Fruit fly (Drosophila melanogaster) whole organism, embryonic: Measurements from ENCODE around the gene CG10738.

Experiments used
- CG1024 ChIP-seq: fragments of 200-800 bp; sonication (Bioruptor generic); IDR thresholded peaks from 2 replicates; pipeline ENCODE4 v1.3.6; 2022; ENCODE audit warnings: missing biosample characterization, missing genetic modification characterization
- CG10959 ChIP-seq: fragments of 200-800 bp; sonication (Bioruptor generic); IDR thresholded peaks from 2 replicates; pipeline ENCODE4 v1.3.6; 2022; ENCODE audit warnings: missing biosample characterization, missing genetic modification characterization
- CG10979 ChIP-seq: fragments of 200-800 bp; sonication (Bioruptor generic); optimal IDR thresholded peaks from 2 replicates; lab custom pipeline; 2018; ENCODE audit warnings: missing biosample characterization, mild to moderate bottlenecking, missing genetic modification characterization, moderate library complexity
- CG12104 ChIP-seq: fragments of 200-800 bp; sonication (Bioruptor generic); optimal IDR thresholded peaks from 3 replicates; lab custom pipeline; 2016; ENCODE audit warnings: missing biosample characterization, missing genetic modification characterization
- CG15601 ChIP-seq: fragments of 200-800 bp; sonication (Bioruptor generic); optimal IDR thresholded peaks from 3 replicates; lab custom pipeline; 2019; ENCODE audit warnings: missing biosample characterization, mild to moderate bottlenecking, missing genetic modification characterization, moderate library complexity
- CG17385 ChIP-seq: fragments of 200-800 bp; sonication (Bioruptor generic); optimal IDR thresholded peaks from 3 replicates; lab custom pipeline; 2018; ENCODE audit warnings: missing biosample characterization, mild to moderate bottlenecking, missing genetic modification characterization
- CG18599 ChIP-seq: fragments of 200-800 bp; sonication (Bioruptor generic); optimal IDR thresholded peaks from 3 replicates; lab custom pipeline; 2017; ENCODE audit warnings: missing biosample characterization, missing genetic modification characterization, mild to moderate bottlenecking, moderate library complexity, missing genetic modification reagents
- CG2116 ChIP-seq: fragments of 200-800 bp; sonication (Bioruptor generic); optimal IDR thresholded peaks from 3 replicates; lab custom pipeline; 2018; ENCODE audit warnings: missing biosample characterization, mild to moderate bottlenecking, missing genetic modification characterization
- CG2889 ChIP-seq: fragments of 200-800 bp; sonication (Bioruptor generic); IDR thresholded peaks from 3 replicates; pipeline ENCODE4 v1.3.6; 2022; ENCODE audit warnings: missing biosample characterization, missing genetic modification characterization
- CG31388 ChIP-seq: fragments of 200-800 bp; sonication (Bioruptor generic); optimal IDR thresholded peaks from 2 replicates; lab custom pipeline; 2016; ENCODE audit warnings: missing biosample characterization, missing genetic modification characterization
- CG32532 ChIP-seq: fragments of 200-800 bp; sonication (Bioruptor generic); IDR thresholded peaks from 2 replicates; pipeline ENCODE4 v1.3.6; 2022; ENCODE audit warnings: missing biosample characterization, missing genetic modification characterization
- CG42726 ChIP-seq: fragments of 200-800 bp; sonication (Bioruptor generic); IDR thresholded peaks from 2 replicates; pipeline ENCODE4 v1.3.6; 2022; ENCODE audit warnings: missing biosample characterization, missing genetic modification characterization; ENCODE audit not compliant: partially characterized antibody
- CG6175 ChIP-seq: fragments of 200-800 bp; sonication (Bioruptor generic); IDR thresholded peaks from 3 replicates; pipeline ENCODE4 v1.3.6; 2022; ENCODE audit warnings: missing biosample characterization, missing genetic modification characterization
- CG7357 ChIP-seq: fragments of 200-800 bp; sonication (Bioruptor generic); IDR thresholded peaks from 3 replicates; pipeline ENCODE4 v1.3.6; 2022; ENCODE audit warnings: missing biosample characterization, missing genetic modification characterization
- CG7963 ChIP-seq: fragments of 200-800 bp; sonication (Bioruptor generic); IDR thresholded peaks from 3 replicates; pipeline ENCODE4 v1.3.6; 2022; ENCODE audit warnings: missing biosample characterization, missing genetic modification characterization; ENCODE audit not compliant: partially characterized antibody
- CHES-1-like ChIP-seq: fragments of 200-800 bp; sonication (Bioruptor generic); optimal IDR thresholded peaks from 2 replicates; lab custom pipeline; 2016; ENCODE audit warnings: missing biosample characterization, missing genetic modification characterization
- Dad ChIP-seq: fragments of 200-800 bp; sonication (Bioruptor generic); optimal IDR thresholded peaks from 3 replicates; lab custom pipeline; 2016; ENCODE audit warnings: missing biosample characterization, missing genetic modification characterization
- Dbx ChIP-seq: fragments of 200-800 bp; sonication (Bioruptor generic); IDR thresholded peaks from 3 replicates; pipeline ENCODE4 v1.3.6; 2022; ENCODE audit warnings: missing biosample characterization, missing genetic modification characterization
- Ets65A ChIP-seq: fragments of 200-800 bp; sonication (Bioruptor generic); peaks from one replicate; lab custom pipeline; 2016; ENCODE audit warnings: missing biosample characterization, missing genetic modification characterization
- Gug ChIP-seq: fragments of 200-800 bp; sonication (Bioruptor generic); IDR thresholded peaks from 4 replicates; pipeline ENCODE4 v1.3.6; 2022; ENCODE audit warnings: missing biosample characterization, missing genetic modification characterization
- Hmr ChIP-seq: fragments of 200-800 bp; sonication (Bioruptor generic); optimal IDR thresholded peaks from 3 replicates; lab custom pipeline; 2017; ENCODE audit warnings: mild to moderate bottlenecking, missing biosample characterization, missing genetic modification reagents, missing genetic modification characterization
- Hr39 ChIP-seq: fragments of >200 bp; optimal IDR thresholded peaks from 2 replicates; lab custom pipeline; 2017
- Kr ChIP-seq: fragments of 200-800 bp; sonication (Bioruptor generic); optimal IDR thresholded peaks from 2 replicates; lab custom pipeline; 2017; ENCODE audit warnings: missing biosample characterization, mild to moderate bottlenecking, missing genetic modification characterization
- Mad ChIP-seq: fragments of 200-800 bp; sonication (Bioruptor generic); optimal IDR thresholded peaks from 2 replicates; lab custom pipeline; 2016; ENCODE audit warnings: missing biosample characterization, missing genetic modification characterization
- Myb ChIP-seq: fragments of 200-800 bp; sonication (Bioruptor generic); optimal IDR thresholded peaks from 2 replicates; lab custom pipeline; 2016; ENCODE audit warnings: missing biosample characterization, missing genetic modification characterization
- NK7.1 ChIP-seq: fragments of 200-800 bp; sonication (Bioruptor generic); optimal IDR thresholded peaks from 3 replicates; lab custom pipeline; 2016; ENCODE audit warnings: missing biosample characterization, missing genetic modification characterization
- NfI ChIP-seq: fragments of 200-800 bp; sonication (Bioruptor generic); optimal IDR thresholded peaks from 3 replicates; lab custom pipeline; 2018; ENCODE audit warnings: missing biosample characterization, mild to moderate bottlenecking, missing genetic modification characterization, moderate library complexity
- Poxn ChIP-seq: fragments of 200-800 bp; sonication (Bioruptor generic); IDR thresholded peaks from 2 replicates; pipeline ENCODE4 v1.3.6; 2022; ENCODE audit warnings: missing biosample characterization, missing genetic modification characterization
- Sox100B ChIP-seq: fragments of 200-800 bp; sonication (Bioruptor generic); optimal IDR thresholded peaks from 3 replicates; lab custom pipeline; 2018; ENCODE audit warnings: missing biosample characterization, mild to moderate bottlenecking, missing genetic modification characterization
- Vsx1 ChIP-seq: fragments of 200-800 bp; sonication (Bioruptor generic); optimal IDR thresholded peaks from 2 replicates; lab custom pipeline; 2017; ENCODE audit warnings: missing biosample characterization, mild to moderate bottlenecking, missing genetic modification characterization, missing genetic modification reagents
- ash1 ChIP-seq: fragments of 200-800 bp; sonication (Bioruptor generic); optimal IDR thresholded peaks from 2 replicates; lab custom pipeline; 2018; ENCODE audit warnings: missing biosample characterization, mild to moderate bottlenecking, missing genetic modification characterization
- bcd ChIP-seq: fragments of 200-800 bp; sonication (Bioruptor generic); optimal IDR thresholded peaks from 2 replicates; lab custom pipeline; 2017; ENCODE audit warnings: missing biosample characterization, mild to moderate bottlenecking, missing genetic modification characterization
- bsh ChIP-seq, 2 experiments: fragments of 200-800 bp; sonication (Bioruptor generic); optimal IDR thresholded peaks; 2 replicates each; lab custom pipeline; 2017 to 2018; ENCODE audit warnings: mild to moderate bottlenecking in 2 of 2, missing biosample characterization in 2 of 2, missing genetic modification characterization in 2 of 2, moderate library complexity in 1 of 2
- corto ChIP-seq: fragments of 200-800 bp; sonication (Bioruptor generic); optimal IDR thresholded peaks from 2 replicates; lab custom pipeline; 2016; ENCODE audit warnings: missing biosample characterization, mild to moderate bottlenecking, missing genetic modification characterization, moderate library complexity
- en ChIP-seq: fragments of 200-800 bp; sonication (Bioruptor generic); optimal IDR thresholded peaks from 2 replicates; lab custom pipeline; 2016; ENCODE audit warnings: missing biosample characterization, missing genetic modification characterization
- gcm2 ChIP-seq: fragments of 200-800 bp; sonication (Bioruptor generic); optimal IDR thresholded peaks from 2 replicates; lab custom pipeline; 2016; ENCODE audit warnings: missing biosample characterization, missing genetic modification characterization
- grn ChIP-seq: fragments of 200-800 bp; sonication (Bioruptor generic); optimal IDR thresholded peaks from 3 replicates; lab custom pipeline; 2017; ENCODE audit warnings: missing biosample characterization, missing genetic modification characterization
- lab ChIP-seq: fragments of 200-800 bp; sonication (Bioruptor generic); optimal IDR thresholded peaks from 3 replicates; lab custom pipeline; 2017; ENCODE audit warnings: missing biosample characterization, missing genetic modification characterization, mild to moderate bottlenecking, moderate library complexity, missing genetic modification reagents
- mld ChIP-seq: fragments of 200-800 bp; sonication (Bioruptor generic); IDR thresholded peaks from 3 replicates; pipeline ENCODE4 v1.3.6; 2022; ENCODE audit warnings: missing biosample characterization, missing genetic modification characterization; ENCODE audit not compliant: partially characterized antibody
- nau ChIP-seq: fragments of 200-800 bp; sonication (Bioruptor generic); optimal IDR thresholded peaks from 3 replicates; lab custom pipeline; 2017; ENCODE audit warnings: missing biosample characterization, mild to moderate bottlenecking, missing genetic modification characterization, missing genetic modification reagents
- nmo ChIP-seq: fragments of 200-800 bp; sonication (Bioruptor generic); optimal IDR thresholded peaks from 2 replicates; lab custom pipeline; 2018; ENCODE audit warnings: missing biosample characterization, mild to moderate bottlenecking, missing genetic modification characterization, moderate library complexity
- oc ChIP-seq: fragments of 200-800 bp; sonication (Bioruptor generic); optimal IDR thresholded peaks from 2 replicates; lab custom pipeline; 2018; ENCODE audit warnings: missing biosample characterization, mild to moderate bottlenecking, missing genetic modification characterization, moderate library complexity
- pho ChIP-seq: fragments of 200-800 bp; sonication (Bioruptor generic); optimal IDR thresholded peaks from 2 replicates; lab custom pipeline; 2016; ENCODE audit warnings: missing biosample characterization, missing genetic modification characterization
- tap ChIP-seq: fragments of 200-800 bp; optimal IDR thresholded peaks from 3 replicates; lab custom pipeline; 2019; ENCODE audit warnings: missing biosample characterization, mild to moderate bottlenecking, missing genetic modification characterization, moderate library complexity
- ttk ChIP-seq: fragments of 200-800 bp; sonication (Bioruptor generic); IDR thresholded peaks from 2 replicates; pipeline ENCODE4 v2.1.2; 2022; ENCODE audit warnings: missing biosample characterization, missing genetic modification characterization
- tup ChIP-seq: fragments of 200-800 bp; sonication (Bioruptor generic); optimal IDR thresholded peaks from 2 replicates; lab custom pipeline; 2016; ENCODE audit warnings: missing biosample characterization, mild to moderate bottlenecking, missing genetic modification characterization, moderate library complexity
- twi ChIP-seq: fragments of 200-800 bp; optimal IDR thresholded peaks from 2 replicates; lab custom pipeline; 2019; ENCODE audit warnings: missing biosample characterization, mild to moderate bottlenecking, missing genetic modification characterization, moderate library complexity
- unpg ChIP-seq: fragments of 200-800 bp; sonication (Bioruptor generic); optimal IDR thresholded peaks from 3 replicates; lab custom pipeline; 2018; ENCODE audit warnings: missing biosample characterization, mild to moderate bottlenecking, missing genetic modification characterization, moderate library complexity

The CG10738 gene

DNA sequence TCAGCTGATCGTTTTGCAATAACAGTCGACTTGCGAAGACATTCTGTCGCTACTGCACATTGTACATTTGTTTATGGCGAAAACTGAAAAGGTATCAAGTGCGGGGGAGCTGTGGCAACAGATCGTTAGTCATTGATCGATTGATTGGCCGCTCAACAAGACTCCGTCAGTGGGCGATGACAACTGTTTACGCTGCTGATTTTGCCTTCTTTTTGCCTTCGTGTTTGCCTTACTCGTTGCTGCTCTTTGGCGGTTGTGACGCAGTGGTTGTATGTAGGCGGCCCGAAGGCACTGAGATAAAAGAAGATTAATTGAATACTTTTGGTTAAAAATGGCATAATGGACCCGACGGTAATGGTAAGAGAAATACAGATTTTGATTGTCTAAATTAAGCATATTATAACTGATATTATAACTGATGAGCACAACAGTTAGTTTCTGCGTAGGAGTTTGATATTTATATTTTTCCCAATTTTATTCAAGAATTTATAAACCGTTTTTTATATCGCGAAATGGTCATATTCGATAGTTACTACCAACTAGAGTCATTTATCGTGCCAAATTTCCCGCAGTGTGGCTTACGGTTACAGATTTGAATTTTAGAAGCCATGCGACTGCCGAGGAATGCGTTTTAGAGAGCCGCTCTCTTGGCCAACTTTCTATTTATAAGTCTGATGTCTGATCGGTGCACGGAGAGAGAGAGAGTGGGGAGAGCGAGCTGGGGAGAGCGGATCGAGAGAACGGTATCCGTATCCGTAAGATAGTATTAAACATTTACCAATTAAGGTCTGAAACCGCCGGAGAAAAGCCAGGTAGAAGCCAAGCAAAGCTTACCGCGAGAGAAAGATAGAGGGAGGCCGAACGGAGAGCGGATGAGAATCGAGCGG lies 26.2 kb downstream of the CG10738 start (continued):
- TF ChIP-seq Myb (GFP tag; lab: Kevin White, UChicago) (peak; percentile 30), Vsx1 (GFP tag; lab: Kevin White, UChicago) (peak; percentile 85), CG7357 (GFP tag; lab: Robert Waterston, UW) (peak; percentile 78; the same call in 2 of the 3 replicates), corto (peak; percentile 73), Ets65A (GFP tag; lab: Kevin White, UChicago) (peak; percentile 84), Hmr (peak; percentile 92), CG7963 (no peak), Gug (peak; percentile 82; the same call in 3 of the 4 replicates), tup (peak; percentile 63), CG18599 (GFP tag; lab: Kevin White, UChicago) (peak; percentile 89), Sox100B (GFP tag; lab: Kevin White, UChicago) (peak; percentile 96), NK7.1 (GFP tag; lab: Kevin White, UChicago) (peak; percentile 39), grn (GFP tag; lab: Kevin White, UChicago) (peak; percentile 21), Mad (GFP tag; lab: Kevin White, UChicago) (peak; percentile 66), gcm2 (GFP tag; lab: Kevin White, UChicago) (peak; percentile 13), Dad (GFP tag; lab: Kevin White, UChicago) (peak; percentile 68), CG17385 (peak; percentile 82), CG10959 (0 out of 2 replicates have a peak, but pooled peaks have one; percentile 19), Dbx (peak; percentile 72; the same call in 2 of the 3 replicates), Poxn (GFP tag; lab: Robert Waterston, UW) (peak; percentile 73), CG2116 (peak; percentile 55), CHES-1-like (GFP tag; lab: Kevin White, UChicago) (peak; percentile 11), twi (tag; lab: Kevin White, UChicago) (peak; percentile 74), CG32532 (GFP tag; lab: Robert Waterston, UW) (peak; percentile 86), oc (tag; lab: Kevin White, UChicago) (peak; percentile 84), Kr (GFP tag; lab: Kevin White, UChicago) (no peak), Hr39 (no peak), unpg (GFP tag; lab: Kevin White, UChicago) (peak; percentile 87), CG31388 (peak; percentile 69), CG42726 (GFP tag; lab: Robert Waterston, UW) (no peak), CG15601 (tag; lab: Kevin White, UChicago) (peak; percentile 87), lab (peak; percentile 93), pho (GFP tag; lab: Kevin White, UChicago) (peak; percentile 71), mld (GFP tag; lab: Robert Waterston, UW) (no peak), CG12104 (peak; percentile 86), CG10979 (tag; lab: Kevin White, UChicago) (peak; percentile 93), en (GFP tag; lab: Kevin White, UChicago) (no peak), CG2889 (GFP tag; lab: Robert Waterston, UW) (peak; percentile 80), ttk (GFP tag; lab: Robert Waterston, UW) (peak; percentile 80), CG6175 (GFP tag; lab: Robert Waterston, UW) (peak; percentile 47; the same call in 1 of the 3 replicates), NfI (GFP tag; lab: Kevin White, UChicago) (peak; percentile 91), bcd (GFP tag; lab: Kevin White, UChicago) (peak; percentile 94), nau (GFP tag; lab: Kevin White, UChicago) (peak; percentile 92), ash1 (no peak), CG1024 (GFP tag; lab: Robert Waterston, UW) (peak; percentile 44; the same call in 1 of the 2 replicates), tap (peak; percentile 88), nmo (GFP tag; lab: Kevin White, UChicago) (peak; percentile 95), bsh (GFP tag; optimal IDR thresholded peaks at IDR 0.05; lab: Kevin White, UChicago) (peak; percentile 90 to 91)
